Worm (Caenorhabditis elegans) whole organism, L3 larva: ENCODE data around the gene ZC132.9.

Source experiments
- R02D3.7 ChIP-seq: fragments of 150-350 bp; optimal IDR thresholded peaks from 2 replicates; lab custom pipeline; 2014; ENCODE audit warnings: missing biosample characterization, missing genetic modification characterization
- daf-12 ChIP-seq: fragments of 150-350 bp; optimal IDR thresholded peaks from 2 replicates; lab custom pipeline; 2014; ENCODE audit warnings: missing biosample characterization, missing genetic modification reagents, missing genetic modification characterization
- elt-1 ChIP-seq: fragments of 150-350 bp; optimal IDR thresholded peaks from 2 replicates; lab custom pipeline; 2014; ENCODE audit warnings: missing biosample characterization, missing genetic modification characterization
- fkh-10 ChIP-seq: sonication (generic microtip); optimal IDR thresholded peaks from 2 replicates; lab custom pipeline; 2017; ENCODE audit warnings: missing biosample characterization, missing genetic modification reagents, missing genetic modification characterization
- fkh-2 ChIP-seq: fragments of 150-350 bp; optimal IDR thresholded peaks from 2 replicates; lab custom pipeline; 2014; ENCODE audit warnings: missing biosample characterization, missing genetic modification reagents, missing genetic modification characterization
- fos-1 ChIP-seq: fragments of 150-350 bp; optimal IDR thresholded peaks from 2 replicates; lab custom pipeline; 2014; ENCODE audit warnings: missing biosample characterization, missing genetic modification characterization
- jun-1 ChIP-seq: fragments of 150-350 bp; optimal IDR thresholded peaks from 2 replicates; lab custom pipeline; 2014; ENCODE audit warnings: missing biosample characterization, missing genetic modification reagents, missing genetic modification characterization
- nfya-1 ChIP-seq: sonication (generic microtip); optimal IDR thresholded peaks from 2 replicates; lab custom pipeline; 2017; ENCODE audit warnings: missing genetic modification characterization, mild to moderate bottlenecking, missing compliant biosample characterization, antibody characterized with exemption, moderate library complexity; ENCODE audit not compliant: insufficient read depth
- nhr-77 ChIP-seq: fragments of 150-350 bp; optimal IDR thresholded peaks from 2 replicates; lab custom pipeline; 2014; ENCODE audit warnings: missing biosample characterization, missing genetic modification characterization
- sea-2 ChIP-seq: fragments of 150-350 bp; sonication (generic microtip); optimal IDR thresholded peaks from 4 replicates; lab custom pipeline; 2014; ENCODE audit warnings: missing biosample characterization, missing genetic modification reagents, missing genetic modification characterization
- skn-1 ChIP-seq: fragments of 150-350 bp; optimal IDR thresholded peaks from 2 replicates; lab custom pipeline; 2014; ENCODE audit warnings: missing biosample characterization, missing genetic modification characterization
- tbx-2 ChIP-seq: sonication (generic microtip); optimal IDR thresholded peaks from 2 replicates; lab custom pipeline; 2016; ENCODE audit warnings: mild to moderate bottlenecking, missing genetic modification characterization, missing compliant biosample characterization
- unc-39 ChIP-seq: sonication (generic microtip); optimal IDR thresholded peaks from 4 replicates; lab custom pipeline; 2017; ENCODE audit warnings: missing biosample characterization, missing genetic modification characterization
- ztf-11 ChIP-seq: fragments of 150-350 bp; optimal IDR thresholded peaks from 2 replicates; lab custom pipeline; 2014; ENCODE audit warnings: missing biosample characterization, missing genetic modification characterization

DNA sequence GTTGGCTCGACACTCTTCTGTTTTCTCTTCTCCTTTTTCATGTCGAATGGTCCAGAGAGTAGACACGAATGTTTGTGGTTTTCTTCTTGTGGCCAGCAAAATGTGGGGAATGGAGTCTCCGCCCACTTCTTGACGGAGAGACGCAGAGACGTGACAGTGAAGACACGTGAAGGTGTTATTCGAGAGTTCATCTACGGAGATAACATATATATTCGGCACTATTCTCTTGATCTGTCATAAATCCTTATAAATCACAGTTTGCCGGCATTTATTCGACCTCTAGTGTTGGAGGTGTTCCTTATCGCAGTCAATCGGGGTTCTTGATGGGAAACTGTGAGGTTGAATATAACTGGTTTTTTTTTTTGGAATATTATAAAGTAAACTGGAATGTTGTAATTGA, 41.7 kb upstream of the ZC132.9 start, which contains the start of gene F32D1.3:
- TF ChIP-seq fkh-2 (tag; lab: Kevin White, UChicago) (no peak), fkh-10 (GFP tag; lab: Kevin White, UChicago) (no peak), nhr-77 (tag; lab: Kevin White, UChicago) (no peak), fos-1 (tag; lab: Kevin White, UChicago) (no peak), elt-1 (peak; percentile 80), daf-12 (no peak), tbx-2 (tag; lab: Kevin White, UChicago) (no peak), nfya-1 (tag; lab: Kevin White, UChicago) (no peak), unc-39 (no peak), jun-1 (tag; lab: Kevin White, UChicago) (no peak), sea-2 (GFP tag; lab: Kevin White, UChicago) (no peak), skn-1 (tag; lab: Kevin White, UChicago) (no peak), R02D3.7 (tag; lab: Kevin White, UChicago) (no peak), ztf-11 (tag; lab: Kevin White, UChicago) (no peak)
